Worm (Caenorhabditis elegans) whole organism, late embryonic: ENCODE data around the gene Y73C8C.3.

Source experiments
- C08G9.2 ChIP-seq: sonication (generic microtip); optimal IDR thresholded peaks from 2 replicates; lab custom pipeline; 2016; ENCODE audit warnings: mild to moderate bottlenecking, missing genetic modification characterization, moderate library complexity, missing compliant biosample characterization
- F13H6.1 ChIP-seq: sonication (generic microtip); optimal IDR thresholded peaks from 2 replicates; lab custom pipeline; 2016; ENCODE audit warnings: missing genetic modification characterization, missing compliant biosample characterization
- T23F11.4 ChIP-seq: fragments of 200-800 bp; sonication (Bioruptor generic); optimal IDR thresholded peaks from 2 replicates; lab custom pipeline; 2018; ENCODE audit warnings: mild to moderate bottlenecking, missing genetic modification characterization, missing compliant biosample characterization
- Y22D7AL.16 ChIP-seq: sonication (generic microtip); optimal IDR thresholded peaks from 2 replicates; lab custom pipeline; 2016; ENCODE audit warnings: missing genetic modification characterization, missing compliant biosample characterization
- ahr-1 ChIP-seq: sonication (generic microtip); optimal IDR thresholded peaks from 2 replicates; lab custom pipeline; 2016; ENCODE audit warnings: missing genetic modification characterization, missing compliant biosample characterization
- ceh-18 ChIP-seq: sonication (generic microtip); optimal IDR thresholded peaks from 2 replicates; lab custom pipeline; 2016; ENCODE audit warnings: missing genetic modification characterization, missing compliant biosample characterization
- ceh-2 ChIP-seq: sonication (generic microtip); optimal IDR thresholded peaks from 2 replicates; lab custom pipeline; 2016; ENCODE audit warnings: missing genotype, missing genetic modification characterization, missing compliant biosample characterization
- ceh-22 ChIP-seq: sonication (generic microtip); optimal IDR thresholded peaks from 2 replicates; lab custom pipeline; 2017; ENCODE audit warnings: missing biosample characterization, missing genetic modification characterization
- ceh-31 ChIP-seq: sonication (generic microtip); optimal IDR thresholded peaks from 2 replicates; lab custom pipeline; 2016; ENCODE audit warnings: missing genetic modification characterization, missing compliant biosample characterization
- ceh-34 ChIP-seq: sonication (generic microtip); optimal IDR thresholded peaks from 2 replicates; lab custom pipeline; 2016; ENCODE audit warnings: mild to moderate bottlenecking, missing genetic modification characterization, missing compliant biosample characterization
- ceh-45 ChIP-seq: fragments of 200-800 bp; sonication (Bioruptor generic); IDR thresholded peaks from 2 replicates; pipeline ENCODE4 v1.3.6; 2022; ENCODE audit warnings: missing genetic modification reagents, missing genetic modification characterization, missing compliant biosample characterization
- che-1 ChIP-seq: sonication (generic microtip); optimal IDR thresholded peaks from 2 replicates; lab custom pipeline; 2016; ENCODE audit warnings: mild to moderate bottlenecking, missing genetic modification characterization, missing compliant biosample characterization
- ets-4 ChIP-seq: sonication (generic microtip); optimal IDR thresholded peaks from 2 replicates; lab custom pipeline; 2016; ENCODE audit warnings: missing genetic modification characterization, missing compliant biosample characterization
- eyg-1 ChIP-seq: sonication (generic microtip); optimal IDR thresholded peaks from 2 replicates; lab custom pipeline; 2016; ENCODE audit warnings: missing genotype, missing genetic modification characterization, missing compliant biosample characterization
- fax-1 ChIP-seq: sonication (generic microtip); optimal IDR thresholded peaks from 2 replicates; lab custom pipeline; 2016; ENCODE audit warnings: missing genotype, missing genetic modification characterization, missing compliant biosample characterization
- gmeb-2 ChIP-seq: sonication (generic microtip); optimal IDR thresholded peaks from 2 replicates; lab custom pipeline; 2016; ENCODE audit warnings: missing genetic modification characterization, inconsistent platforms, missing compliant biosample characterization
- hlh-15 ChIP-seq: sonication (generic microtip); optimal IDR thresholded peaks from 2 replicates; lab custom pipeline; 2016; ENCODE audit warnings: missing genetic modification characterization, missing compliant biosample characterization
- lim-6 ChIP-seq: sonication (generic microtip); optimal IDR thresholded peaks from 2 replicates; lab custom pipeline; 2016; ENCODE audit warnings: missing genetic modification characterization, missing compliant biosample characterization
- npax-4 ChIP-seq: sonication (generic microtip); optimal IDR thresholded peaks from 2 replicates; lab custom pipeline; 2016; ENCODE audit warnings: missing genetic modification characterization, missing compliant biosample characterization
- odd-2 ChIP-seq: sonication (generic microtip); optimal IDR thresholded peaks from 2 replicates; lab custom pipeline; 2017; ENCODE audit warnings: antibody characterized with exemption, mild to moderate bottlenecking, missing genetic modification characterization, missing compliant biosample characterization
- pat-9 ChIP-seq: fragments of 200-800 bp; sonication (Bioruptor generic); optimal IDR thresholded peaks from 2 replicates; lab custom pipeline; 2018; ENCODE audit warnings: mild to moderate bottlenecking, missing genetic modification characterization, moderate library complexity, missing compliant biosample characterization
- pha-2 ChIP-seq: sonication (generic microtip); optimal IDR thresholded peaks from 2 replicates; lab custom pipeline; 2017; ENCODE audit warnings: mild to moderate bottlenecking, missing genetic modification characterization, missing compliant biosample characterization
- pros-1 ChIP-seq: fragments of 150-350 bp; optimal IDR thresholded peaks from 2 replicates; lab custom pipeline; 2014; ENCODE audit warnings: missing biosample characterization, missing genetic modification reagents, missing genetic modification characterization
- sdc-2 ChIP-seq: sonication (generic microtip); optimal IDR thresholded peaks from 2 replicates; lab custom pipeline; 2016; ENCODE audit warnings: missing genotype, missing genetic modification characterization, missing compliant biosample characterization
- sox-2 ChIP-seq: fragments of 200-800 bp; sonication (Bioruptor generic); IDR thresholded peaks from 2 replicates; pipeline ENCODE4 v1.3.6; 2022; ENCODE audit warnings: missing genetic modification reagents, missing genetic modification characterization, missing compliant biosample characterization
- tbx-2 ChIP-seq: sonication (generic microtip); optimal IDR thresholded peaks from 2 replicates; lab custom pipeline; 2016; ENCODE audit warnings: missing genetic modification characterization, missing compliant biosample characterization
- tbx-7 ChIP-seq: sonication (generic microtip); optimal IDR thresholded peaks from 2 replicates; lab custom pipeline; 2016; ENCODE audit warnings: missing genotype, missing genetic modification characterization, missing compliant biosample characterization
- unc-86 ChIP-seq: sonication (generic microtip); optimal IDR thresholded peaks from 2 replicates; lab custom pipeline; 2016; ENCODE audit warnings: missing genetic modification characterization, missing compliant biosample characterization
- zip-5 ChIP-seq: sonication (generic microtip); optimal IDR thresholded peaks from 2 replicates; lab custom pipeline; 2016; ENCODE audit warnings: missing genetic modification characterization, missing compliant biosample characterization

Gene Y73C8C.3

DNA sequence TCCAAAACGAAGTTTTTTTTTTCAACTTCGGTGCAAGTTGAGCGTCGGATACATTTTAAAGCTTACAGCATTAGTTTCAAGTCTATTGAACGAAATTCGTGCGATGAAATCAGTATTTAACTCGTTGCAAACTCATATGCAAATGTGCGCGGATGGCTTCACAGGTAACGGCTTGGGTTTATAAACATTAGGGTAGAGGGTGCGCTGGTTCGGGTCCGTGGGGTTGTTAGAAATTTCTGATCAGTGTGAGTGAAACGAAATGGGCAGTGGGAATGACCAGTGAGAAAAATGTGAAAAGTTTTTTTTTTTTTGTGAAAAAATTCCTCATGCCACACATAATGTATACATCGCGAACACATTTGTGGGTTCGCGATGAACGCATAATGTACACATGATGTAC, 48.1 kb downstream of the Y73C8C.3 start:
- no peak for TF ChIP-seq ceh-31 (tag; lab: Kevin White, UChicago)
- TF ChIP-seq F13H6.1 (tag; lab: Kevin White, UChicago): no peak
- TF ChIP-seq ceh-22: no peak
- no peak for TF ChIP-seq sox-2 (GFP tag; lab: Robert Waterston, UW)
- TF ChIP-seq pha-2 (tag; lab: Kevin White, UChicago): no peak
- TF ChIP-seq ceh-18 (tag; lab: Kevin White, UChicago): no peak
- no peak for TF ChIP-seq npax-4 (tag; lab: Kevin White, UChicago)
- TF ChIP-seq tbx-2 (tag; lab: Kevin White, UChicago): no peak
- no peak for TF ChIP-seq pat-9 (tag; lab: Kevin White, UChicago)
- no peak for TF ChIP-seq zip-5 (tag; lab: Kevin White, UChicago)
- TF ChIP-seq ceh-45 (GFP tag; lab: Robert Waterston, UW): no peak
- TF ChIP-seq eyg-1 (tag; lab: Kevin White, UChicago): no peak

- TF ChIP-seq Y22D7AL.16 (no peak), fax-1 (tag; lab: Kevin White, UChicago) (no peak), ets-4 (tag; lab: Kevin White, UChicago) (no peak), C08G9.2 (tag; lab: Kevin White, UChicago) (no peak), hlh-15 (tag; lab: Kevin White, UChicago) (no peak), che-1 (tag; lab: Kevin White, UChicago) (no peak), unc-86 (no peak), tbx-2 (tag; lab: Kevin White, UChicago) (no peak), lim-6 (tag; lab: Kevin White, UChicago) (no peak), T23F11.4 (no peak), sdc-2 (tag; lab: Kevin White, UChicago) (no peak), gmeb-2 (tag; lab: Kevin White, UChicago) (no peak), sox-2 (GFP tag; lab: Robert Waterston, UW) (no peak), pros-1 (tag; lab: Kevin White, UChicago) (no peak), odd-2 (tag; lab: Kevin White, UChicago) (no peak)
Observed at ce11 chrV:3165438-3165837, 50.4 kb downstream of the Y73C8C.3 start, which contains the start of gene C36C5.14. C36C5.14 (minus strand) TSS chrV:3165538.

- TF ChIP-seq ceh-34: no peak
- TF ChIP-seq ceh-2 (tag; lab: Kevin White, UChicago): no peak
- no peak for TF ChIP-seq tbx-7 (tag; lab: Kevin White, UChicago)
- TF ChIP-seq ahr-1: no peak
- no peak for TF ChIP-seq tbx-2 (tag; lab: Kevin White, UChicago)
Observed at ce11 chrV:3166260-3166659, 51.2 kb downstream of the Y73C8C.3 start, which contains the start of gene C36C5.4. C36C5.4 (plus strand) TSS chrV:3166560.
